Worm (Caenorhabditis elegans): Measurements from ENCODE around the gene dct-6.

The dct-6 gene

DNA sequence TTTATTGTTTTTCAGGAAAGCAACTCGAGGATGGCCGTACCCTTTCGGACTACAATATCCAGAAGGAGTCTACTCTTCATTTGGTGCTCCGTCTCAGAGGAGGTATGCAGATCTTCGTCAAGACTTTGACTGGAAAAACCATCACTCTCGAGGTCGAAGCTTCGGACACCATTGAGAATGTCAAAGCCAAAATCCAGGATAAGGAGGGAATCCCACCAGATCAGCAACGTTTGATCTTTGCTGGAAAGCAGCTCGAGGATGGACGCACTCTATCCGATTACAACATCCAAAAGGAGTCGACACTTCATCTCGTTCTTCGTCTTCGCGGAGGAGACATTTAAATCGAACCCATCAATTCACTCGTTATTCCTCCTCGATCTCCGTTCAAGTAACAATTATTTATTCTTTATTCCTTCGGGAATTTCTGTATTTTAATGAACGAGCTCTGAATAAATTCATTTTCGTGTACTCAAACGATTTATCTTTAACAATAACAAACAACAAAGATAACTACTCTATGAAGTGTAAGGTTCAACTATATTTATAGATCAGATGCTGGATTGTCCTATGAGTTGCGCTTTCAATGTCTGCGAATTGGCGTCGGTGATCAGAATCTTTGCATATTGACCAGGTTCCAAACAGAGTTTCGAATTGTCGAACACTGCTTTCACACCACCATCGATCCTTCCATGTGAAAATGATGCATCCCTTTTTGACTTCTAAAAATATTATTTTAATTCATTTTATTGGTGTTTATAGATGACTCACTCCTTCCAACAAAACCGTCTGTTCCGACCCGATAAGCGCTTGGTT, 22.6 kb upstream of the dct-6 start (continued):
- peak; percentile 34 for TF ChIP-seq gmeb-1 (tag; optimal IDR thresholded peaks at IDR 0.05)

DNA sequence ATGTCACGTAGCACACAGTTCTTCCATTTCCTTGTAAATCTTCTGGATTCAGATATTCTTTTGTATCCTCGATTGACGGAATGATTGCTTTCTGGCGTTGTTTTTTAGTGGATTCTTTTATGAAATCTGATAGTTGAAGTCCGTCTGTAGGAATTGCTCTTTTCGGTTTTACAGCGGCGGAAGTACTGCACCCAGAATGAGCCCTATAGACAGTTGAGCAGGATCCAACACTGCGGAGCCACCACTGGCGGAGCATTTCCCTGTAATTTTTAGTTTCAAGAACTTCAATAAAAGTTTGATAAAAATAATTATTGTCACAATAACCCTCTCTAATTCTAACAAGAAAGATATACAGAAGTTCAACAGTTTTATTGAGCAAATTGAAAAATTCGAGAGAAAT, 20.3 kb upstream of the dct-6 start, which contains the start of gene F25B5.5:
TSS of gene F25B5.5 (minus strand) at position 260 of the 400 bp plus-strand sequence.
- TF ChIP-seq sma-9 (GFP tag; optimal IDR thresholded peaks at IDR 0.05): no peak
- TF ChIP-seq sma-9 (tag; optimal IDR thresholded peaks at IDR 0.05): no peak
- peak; percentile 12 for TF ChIP-seq sma-3 (GFP tag; optimal IDR thresholded peaks at IDR 0.05)

DNA sequence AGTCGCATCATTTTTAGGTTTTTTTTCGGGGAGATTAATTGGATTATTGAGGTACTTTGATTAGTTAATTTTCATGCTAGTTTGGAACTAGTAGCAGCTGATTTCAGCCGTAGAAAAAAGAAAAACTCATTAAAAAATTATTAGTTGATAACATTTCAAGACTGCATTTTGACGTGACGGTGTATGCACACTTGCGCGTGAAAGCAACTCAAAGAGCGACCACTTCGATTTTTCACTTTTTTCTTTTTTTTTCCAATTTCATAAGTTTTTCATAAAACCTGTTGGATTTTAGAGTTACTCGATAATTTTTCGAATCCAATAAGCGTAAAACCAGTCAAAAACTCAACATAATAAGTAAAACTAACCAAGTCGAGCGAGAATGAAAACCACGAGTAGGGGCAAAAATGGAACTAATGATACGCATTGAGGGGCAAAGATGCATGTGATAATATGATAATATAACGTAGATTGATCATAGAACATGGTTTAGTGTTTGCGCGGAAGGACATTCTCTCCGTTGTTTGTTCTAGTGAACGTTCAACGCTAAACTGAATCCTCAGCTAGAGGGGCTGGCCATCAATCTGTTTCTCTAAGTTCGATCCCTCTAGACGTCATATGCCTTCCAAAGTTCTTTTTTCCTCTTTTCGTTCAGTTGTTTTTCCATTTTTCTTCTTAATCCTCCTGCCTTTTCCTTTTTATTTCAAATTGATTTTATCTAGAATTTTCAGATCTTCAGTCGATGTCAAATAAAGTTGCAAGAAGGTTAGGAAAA, 17.9 kb upstream of the dct-6 start, which contains the start of the genes F25B5.6 and F25B5.3:
TSS of gene F25B5.6 (minus strand) at position 572 of the 772 bp plus-strand sequence.
TSS of gene F25B5.3 (plus strand) at position 722 of the 772 bp plus-strand sequence.
- TF ChIP-seq unc-62 (GFP tag; optimal IDR thresholded peaks at IDR 0.05): no peak
- TF ChIP-seq ama-1 (optimal IDR thresholded peaks at IDR 0.05): peak; percentile 33
- peak; percentile 63 for TF ChIP-seq unc-55 (GFP tag; optimal IDR thresholded peaks at IDR 0.05)
- TF ChIP-seq lin-11 (tag; optimal IDR thresholded peaks at IDR 0.05): no peak
- TF ChIP-seq lin-13 (GFP tag; optimal IDR thresholded peaks at IDR 0.05): peak; percentile 20
- TF ChIP-seq peb-1 (tag; optimal IDR thresholded peaks at IDR 0.05): no peak
- no peak for TF ChIP-seq elt-3 (tag; optimal IDR thresholded peaks at IDR 0.05)
- no peak for TF ChIP-seq nhr-23 (tag; optimal IDR thresholded peaks at IDR 0.05)
- TF ChIP-seq elt-1 (tag; optimal IDR thresholded peaks at IDR 0.05): no peak
- peak; percentile 34 for TF ChIP-seq gmeb-1 (tag; optimal IDR thresholded peaks at IDR 0.05)
- no peak for TF ChIP-seq Y55F3AM.14 (GFP tag; optimal IDR thresholded peaks at IDR 0.05)
- peak; percentile 28 for TF ChIP-seq nhr-129 (tag; optimal IDR thresholded peaks at IDR 0.05)
- TF ChIP-seq skn-1 (tag; optimal IDR thresholded peaks at IDR 0.05): no peak
- TF ChIP-seq nhr-10 (tag; optimal IDR thresholded peaks at IDR 0.05): no peak
- TF ChIP-seq sma-9 (GFP tag; optimal IDR thresholded peaks at IDR 0.05): peak; percentile 8
- no peak for TF ChIP-seq sma-9 (tag; optimal IDR thresholded peaks at IDR 0.05)
- no peak for TF ChIP-seq nhr-25 (tag; optimal IDR thresholded peaks at IDR 0.05)
- TF ChIP-seq snpc-4 (tag; optimal IDR thresholded peaks at IDR 0.05): no peak
- no peak for TF ChIP-seq ZK546.5 (tag; optimal IDR thresholded peaks at IDR 0.05)
- TF ChIP-seq blmp-1 (tag; optimal IDR thresholded peaks at IDR 0.05; ENCODE audit: insufficient read depth): no peak
- no peak for TF ChIP-seq unc-39 (tag; optimal IDR thresholded peaks at IDR 0.05)
- no peak for TF ChIP-seq mdl-1 (tag; optimal IDR thresholded peaks at IDR 0.05)
- peak; percentile 27 for TF ChIP-seq fos-1 (tag; optimal IDR thresholded peaks at IDR 0.05)
- peak; percentile 56 for TF ChIP-seq nhr-21 (tag; optimal IDR thresholded peaks at IDR 0.05)
- no peak for TF ChIP-seq sma-3 (GFP tag; optimal IDR thresholded peaks at IDR 0.05)
- TF ChIP-seq nhr-6 (tag; optimal IDR thresholded peaks at IDR 0.05): no peak
- TF ChIP-seq C34F6.9 (tag; optimal IDR thresholded peaks at IDR 0.05): peak; percentile 20
- peak; percentile 37 for TF ChIP-seq crh-2 (tag; optimal IDR thresholded peaks at IDR 0.05)
- peak in 1 of 2 experiments; percentile 16 for TF ChIP-seq lsy-2 (tag; optimal IDR thresholded peaks at IDR 0.05)

DNA sequence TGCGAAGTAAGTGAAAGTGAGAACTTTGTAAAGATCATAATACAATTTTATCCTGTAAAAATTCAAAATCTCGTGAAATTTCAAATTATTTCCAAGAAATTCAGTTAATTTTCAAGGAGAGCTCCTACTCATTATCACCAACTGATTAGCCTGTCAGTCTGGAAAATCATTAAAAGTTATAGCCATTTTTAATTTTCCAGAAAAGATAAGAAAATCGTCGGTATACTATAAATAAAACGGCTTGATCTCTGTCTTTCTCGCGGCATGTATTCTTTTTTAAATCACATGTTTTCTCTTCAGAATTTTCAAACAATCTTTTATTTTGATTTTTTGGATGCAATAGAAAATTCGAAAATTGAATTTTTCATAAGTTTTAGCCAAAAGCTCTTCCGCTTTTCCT, 17.2 kb upstream of the dct-6 start:
- no peak for TF ChIP-seq nhr-129 (tag; optimal IDR thresholded peaks at IDR 0.05)
- no peak for TF ChIP-seq skn-1 (tag; optimal IDR thresholded peaks at IDR 0.05)
- TF ChIP-seq dmd-4 (tag; optimal IDR thresholded peaks at IDR 0.05): no peak
- no peak for TF ChIP-seq gmeb-1 (tag; optimal IDR thresholded peaks at IDR 0.05)
- no peak for TF ChIP-seq egl-27 (tag; optimal IDR thresholded peaks at IDR 0.05)
- no peak for TF ChIP-seq ztf-11 (tag; optimal IDR thresholded peaks at IDR 0.05)
- TF ChIP-seq ZK546.5 (tag; optimal IDR thresholded peaks at IDR 0.05): no peak
- TF ChIP-seq fos-1 (tag; optimal IDR thresholded peaks at IDR 0.05): no peak
- no peak for TF ChIP-seq nhr-12 (tag; optimal IDR thresholded peaks at IDR 0.05)
- TF ChIP-seq elt-1 (tag; optimal IDR thresholded peaks at IDR 0.05): no peak
- TF ChIP-seq sma-3 (GFP tag; optimal IDR thresholded peaks at IDR 0.05): no peak
- TF ChIP-seq zag-1 (tag; optimal IDR thresholded peaks at IDR 0.05): no peak
- no peak for TF ChIP-seq unc-39 (tag; optimal IDR thresholded peaks at IDR 0.05)
- no peak for TF ChIP-seq nhr-21 (tag; optimal IDR thresholded peaks at IDR 0.05)
- TF ChIP-seq ama-1 (optimal IDR thresholded peaks at IDR 0.05): no peak
- TF ChIP-seq sem-4 (tag; optimal IDR thresholded peaks at IDR 0.05): no peak
- no peak for TF ChIP-seq ztf-4 (tag; optimal IDR thresholded peaks at IDR 0.05)
- TF ChIP-seq C34F6.9 (tag; optimal IDR thresholded peaks at IDR 0.05): no peak

Data from whole organism, L2 larva.